Worm (Caenorhabditis elegans): ENCODE data around the gene C39H7.4.

The C39H7.4 gene

ce11 chrIV:5607343-5607742, 7.1 kb downstream of the C39H7.4 start (continued):
- TF ChIP-seq nhr-43 (tag; optimal IDR thresholded peaks at IDR 0.05; ENCODE audit: poor library complexity, severe bottlenecking) = peak; percentile 71
- TF ChIP-seq jun-1 (tag; optimal IDR thresholded peaks at IDR 0.05) = peak; percentile 68
- TF ChIP-seq lin-39 (tag; optimal IDR thresholded peaks at IDR 0.05) = peak; percentile 93
- no peak for TF ChIP-seq nhr-237 (tag; optimal IDR thresholded peaks at IDR 0.05)
- no peak for TF ChIP-seq sea-2 (GFP tag; optimal IDR thresholded peaks at IDR 0.05)
- TF ChIP-seq ztf-11 (tag; optimal IDR thresholded peaks at IDR 0.05) = no peak
- TF ChIP-seq hmg-11 (tag; optimal IDR thresholded peaks at IDR 0.05) = peak; percentile 91
- TF ChIP-seq fos-1 (tag; optimal IDR thresholded peaks at IDR 0.05) = no peak
- TF ChIP-seq egl-27 (tag; optimal IDR thresholded peaks at IDR 0.05) = peak; percentile 87
- no peak for TF ChIP-seq elt-3 (tag; optimal IDR thresholded peaks at IDR 0.05)
- TF ChIP-seq ceh-82 (tag; optimal IDR thresholded peaks at IDR 0.05) = no peak
- peak; percentile 92 for TF ChIP-seq unc-62 (GFP tag; optimal IDR thresholded peaks at IDR 0.05)
- TF ChIP-seq nhr-76 (tag; optimal IDR thresholded peaks at IDR 0.05) = no peak

- TF ChIP-seq elt-1 (tag; optimal IDR thresholded peaks at IDR 0.05) = no peak
- TF ChIP-seq ama-1 (optimal IDR thresholded peaks at IDR 0.05) = peak; percentile 8
- TF ChIP-seq pha-4 (tag; optimal IDR thresholded peaks at IDR 0.05) = peak; percentile 23
- TF ChIP-seq hmg-11 (tag; optimal IDR thresholded peaks at IDR 0.05) = no peak
- no peak for TF ChIP-seq R02D3.7 (tag; optimal IDR thresholded peaks at IDR 0.05)
- no peak for TF ChIP-seq elt-3 (tag; optimal IDR thresholded peaks at IDR 0.05)
- TF ChIP-seq nhr-23 (tag; optimal IDR thresholded peaks at IDR 0.05) = peak; percentile 85
- no peak for TF ChIP-seq egl-27 (tag; optimal IDR thresholded peaks at IDR 0.05)
- TF ChIP-seq snpc-4 (tag; optimal IDR thresholded peaks at IDR 0.05) = no peak
- no peak for TF ChIP-seq sea-2 (GFP tag; optimal IDR thresholded peaks at IDR 0.05)
- TF ChIP-seq egl-5 (tag; optimal IDR thresholded peaks at IDR 0.05) = no peak
These were observed 9.2 kb downstream of the C39H7.4 start for ce11 chrIV:5605225-5605624.

ce11 chrIV:5604465-5604864, 9.9 kb downstream of the C39H7.4 start:
- TF ChIP-seq unc-39 (tag; optimal IDR thresholded peaks at IDR 0.05) = no peak
- no peak for TF ChIP-seq nhr-76 (tag; optimal IDR thresholded peaks at IDR 0.05)
- TF ChIP-seq eor-1 (tag; optimal IDR thresholded peaks at IDR 0.05) = no peak
- no peak for TF ChIP-seq nhr-237 (tag; optimal IDR thresholded peaks at IDR 0.05)
- TF ChIP-seq nhr-11 (tag; optimal IDR thresholded peaks at IDR 0.05) = no peak
- peak; percentile 31 for TF ChIP-seq tbx-2 (tag; optimal IDR thresholded peaks at IDR 0.05)
- TF ChIP-seq egl-5 (tag; optimal IDR thresholded peaks at IDR 0.05) = peak; percentile 77
- TF ChIP-seq nfya-1 (tag; optimal IDR thresholded peaks at IDR 0.05; ENCODE audit: insufficient read depth) = peak; percentile 78
- peak; percentile 86 for TF ChIP-seq pqm-1 (tag; optimal IDR thresholded peaks at IDR 0.05)
- peak; percentile 100 for TF ChIP-seq pha-4 (tag; optimal IDR thresholded peaks at IDR 0.05)
- TF ChIP-seq R02D3.7 (tag; optimal IDR thresholded peaks at IDR 0.05) = no peak
- TF ChIP-seq mdl-1 (tag; optimal IDR thresholded peaks at IDR 0.05) = peak; percentile 61
- peak; percentile 75 for TF ChIP-seq snpc-4 (tag; optimal IDR thresholded peaks at IDR 0.05)
- no peak for TF ChIP-seq ceh-9 (tag; optimal IDR thresholded peaks at IDR 0.05)
- TF ChIP-seq lsy-12 (tag; optimal IDR thresholded peaks at IDR 0.05) = peak; percentile 6
- TF ChIP-seq skn-1 (tag; optimal IDR thresholded peaks at IDR 0.05) = peak; percentile 94
- peak; percentile 52 for TF ChIP-seq fkh-10 (GFP tag; optimal IDR thresholded peaks at IDR 0.05)
- peak; percentile 75 for TF ChIP-seq elt-2 (tag; optimal IDR thresholded peaks at IDR 0.05)
- peak; percentile 61 for TF ChIP-seq ceh-28 (tag; optimal IDR thresholded peaks at IDR 0.05)
- TF ChIP-seq nhr-43 (tag; optimal IDR thresholded peaks at IDR 0.05; ENCODE audit: poor library complexity, severe bottlenecking) = peak; percentile 66
- no peak for TF ChIP-seq nhr-12 (tag; optimal IDR thresholded peaks at IDR 0.05)
- no peak for TF ChIP-seq ztf-11 (tag; optimal IDR thresholded peaks at IDR 0.05)
- TF ChIP-seq lin-39 (tag; optimal IDR thresholded peaks at IDR 0.05) = peak; percentile 75
- TF ChIP-seq jun-1 (tag; optimal IDR thresholded peaks at IDR 0.05) = no peak
- TF ChIP-seq hmg-11 (tag; optimal IDR thresholded peaks at IDR 0.05) = peak; percentile 26

ce11 chrIV:5603321-5603720, 11.1 kb downstream of the C39H7.4 start:
- peak; percentile 100 for TF ChIP-seq pha-4 (tag; optimal IDR thresholded peaks at IDR 0.05)
- no peak for TF ChIP-seq fkh-2 (tag; optimal IDR thresholded peaks at IDR 0.05)
- peak; percentile 34 for TF ChIP-seq nfya-1 (tag; optimal IDR thresholded peaks at IDR 0.05; ENCODE audit: insufficient read depth)
- no peak for TF ChIP-seq fkh-10 (GFP tag; optimal IDR thresholded peaks at IDR 0.05)
